Fruit fly (Drosophila melanogaster): ENCODE measurements around the gene jv.

Gene jv

DNA sequence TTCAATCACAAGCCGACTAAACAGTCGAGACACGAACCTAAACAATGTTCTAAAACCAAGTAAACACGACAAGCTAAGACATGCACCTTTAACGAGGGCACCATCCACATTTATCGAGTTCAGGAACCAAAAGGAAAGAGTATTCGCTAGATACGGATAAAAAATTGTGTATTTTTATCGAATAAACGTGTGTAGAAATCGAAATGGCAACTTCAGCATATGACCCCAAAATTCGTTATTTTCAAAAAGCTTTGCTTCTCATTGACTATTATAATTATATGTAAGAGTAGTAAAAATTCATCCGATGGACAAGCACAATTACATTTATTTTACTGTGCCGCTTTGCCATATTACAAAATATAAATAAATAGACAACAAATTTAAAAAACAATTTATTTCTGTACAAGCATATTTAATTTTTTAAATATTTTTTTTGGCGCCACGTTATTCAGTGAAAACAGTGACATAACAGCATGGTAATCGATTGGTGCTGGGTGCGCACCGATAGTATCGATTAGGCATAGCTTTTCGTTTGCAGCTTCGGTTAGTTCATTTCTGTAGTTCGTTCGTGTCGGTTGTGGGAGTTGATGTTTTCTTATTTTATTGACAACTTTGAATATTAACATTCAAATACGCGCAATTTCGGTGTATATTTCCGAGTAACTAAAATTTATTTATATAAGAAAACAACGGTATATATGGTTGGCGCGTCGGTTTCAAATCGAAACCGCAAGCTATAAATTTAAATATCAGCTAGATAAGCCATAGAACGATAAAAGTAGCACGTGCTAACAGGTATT is 38.9 kb downstream of the jv start, which contains the start of gene MCU (continued):
- TF ChIP-seq vri (GFP tag; optimal IDR thresholded peaks at IDR 0.05) (no peak), CG6808 (GFP tag; optimal IDR thresholded peaks at IDR 0.05) (peak; percentile 5), CG3919 (GFP tag; optimal IDR thresholded peaks at IDR 0.05) (no peak), OdsH (GFP tag; optimal IDR thresholded peaks at IDR 0.05) (no peak), CG6792 (GFP tag; optimal IDR thresholded peaks at IDR 0.05) (no peak), Smox (GFP tag; optimal IDR thresholded peaks at IDR 0.05) (peak; percentile 16), CG11294 (GFP tag; IDR thresholded peaks at IDR 0.05) (no peak), CG6163 (GFP tag; IDR thresholded peaks at IDR 0.05) (no peak), CG10669 (GFP tag; optimal IDR thresholded peaks at IDR 0.05) (no peak), fkh (GFP tag; optimal IDR thresholded peaks at IDR 0.05) (peak; percentile 61), Ets96B (tag; optimal IDR thresholded peaks at IDR 0.05) (no peak), fd85E (GFP tag; optimal IDR thresholded peaks at IDR 0.05) (no peak), CG8119 (GFP tag; IDR thresholded peaks at IDR 0.05) (no peak), CG3032 (tag; optimal IDR thresholded peaks at IDR 0.05) (peak; percentile 18), CG31627 (GFP tag; optimal IDR thresholded peaks at IDR 0.05) (no peak), Hr4 (GFP tag; optimal IDR thresholded peaks at IDR 0.05) (no peak), svp (GFP tag) (peak; percentile 63), CG4318 (GFP tag; optimal IDR thresholded peaks at IDR 0.05) (no peak), CG34406 (GFP tag; optimal IDR thresholded peaks at IDR 0.05) (no peak)

DNA sequence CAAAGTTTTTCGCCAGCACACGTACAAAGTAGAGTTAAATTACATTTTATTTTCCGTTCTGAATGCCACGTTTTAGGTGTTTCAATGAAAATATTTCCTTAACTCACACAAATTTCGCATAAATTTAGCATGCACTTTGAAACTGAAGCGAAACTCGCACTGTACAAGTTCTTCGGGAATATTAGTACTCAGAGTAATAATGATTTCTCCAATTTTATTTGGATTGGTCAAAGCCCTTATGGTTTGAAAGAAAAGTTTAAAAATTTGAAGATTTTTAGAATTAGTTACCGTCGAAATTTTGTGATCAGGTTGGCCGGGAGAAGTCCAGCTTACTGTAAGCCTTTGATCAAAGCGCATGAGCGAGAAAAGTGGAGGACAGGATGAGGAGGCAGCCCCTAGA is 58.9 kb downstream of the jv start, which contains the start of gene betaTub65B:
Gene betaTub65B (plus strand): TSS at position 301 of the 400 bp plus-strand sequence.
- TF ChIP-seq Hr39 (GFP tag; optimal IDR thresholded peaks at IDR 0.05), result no peak
- TF ChIP-seq Sox14 (GFP tag; optimal IDR thresholded peaks at IDR 0.05), result no peak
- no peak for TF ChIP-seq CG6163 (GFP tag; IDR thresholded peaks at IDR 0.05)
- TF ChIP-seq CG8632 (GFP tag; optimal IDR thresholded peaks at IDR 0.05), result no peak
- no peak for TF ChIP-seq CG9139 (GFP tag; optimal IDR thresholded peaks at IDR 0.05)
- no peak for TF ChIP-seq spab (GFP tag; optimal IDR thresholded peaks at IDR 0.05)
- TF ChIP-seq topi (GFP tag; optimal IDR thresholded peaks at IDR 0.05), result no peak
- no peak for TF ChIP-seq fd59A (GFP tag; optimal IDR thresholded peaks at IDR 0.05)
- TF ChIP-seq CG32006 (GFP tag; optimal IDR thresholded peaks at IDR 0.05), result no peak
- no peak for TF ChIP-seq CG8319 (GFP tag; optimal IDR thresholded peaks at IDR 0.05)
- TF ChIP-seq CG4318 (GFP tag; optimal IDR thresholded peaks at IDR 0.05), result no peak
- TF ChIP-seq CG16779 (tag; optimal IDR thresholded peaks at IDR 0.05), result no peak
- no peak for TF ChIP-seq CG8119 (GFP tag; IDR thresholded peaks at IDR 0.05)
- no peak for TF ChIP-seq salr (GFP tag; optimal IDR thresholded peaks at IDR 0.05)
- TF ChIP-seq CG15336 (GFP tag; IDR thresholded peaks at IDR 0.05), result no peak
- TF ChIP-seq CG3919 (GFP tag; optimal IDR thresholded peaks at IDR 0.05), result no peak
- TF ChIP-seq lz (GFP tag; optimal IDR thresholded peaks at IDR 0.05), result no peak

DNA sequence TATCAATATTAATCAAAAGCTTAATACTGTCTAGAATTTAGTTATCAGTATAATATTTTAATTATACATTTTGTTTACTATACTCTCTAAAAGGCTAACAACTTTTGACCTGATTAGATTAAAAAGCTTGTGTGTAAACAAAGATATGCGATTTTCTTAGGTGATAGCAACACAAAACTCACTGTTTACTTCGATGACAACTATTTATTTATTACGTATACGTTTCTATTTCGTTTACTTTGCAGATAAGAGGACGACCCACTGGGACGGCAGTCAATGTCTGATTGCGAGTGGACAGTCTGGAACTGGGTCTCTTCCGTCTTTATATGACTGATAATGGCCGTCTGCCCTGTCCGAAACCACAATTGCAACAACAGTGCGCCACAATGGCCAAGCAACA is 66.5 kb downstream of the jv start:
- TF ChIP-seq Blimp-1 (GFP tag; optimal IDR thresholded peaks at IDR 0.05) (no peak), CG4318 (GFP tag; optimal IDR thresholded peaks at IDR 0.05) (no peak), topi (GFP tag; optimal IDR thresholded peaks at IDR 0.05) (no peak), CG6163 (GFP tag; IDR thresholded peaks at IDR 0.05) (0 out of 3 replicates have a peak, but pooled peaks have one; percentile 7), Ets21C (GFP tag; optimal IDR thresholded peaks at IDR 0.05) (no peak), CG15336 (GFP tag; IDR thresholded peaks at IDR 0.05) (0 out of 2 replicates have a peak, but pooled peaks have one; percentile 24), Eip75B (GFP tag; optimal IDR thresholded peaks at IDR 0.05) (no peak), ss (GFP tag; optimal IDR thresholded peaks at IDR 0.05) (no peak), CG8632 (GFP tag; optimal IDR thresholded peaks at IDR 0.05) (no peak), CG6854 (GFP tag; optimal IDR thresholded peaks at IDR 0.05) (no peak), Met (GFP tag; optimal IDR thresholded peaks at IDR 0.05) (no peak), vri (GFP tag; optimal IDR thresholded peaks at IDR 0.05) (peak; percentile 65), Eip78C (GFP tag) (peak; percentile 25), CG16779 (tag; optimal IDR thresholded peaks at IDR 0.05) (peak; percentile 2), fkh (GFP tag; optimal IDR thresholded peaks at IDR 0.05) (peak; percentile 86), CG11294 (GFP tag; IDR thresholded peaks at IDR 0.05) (no peak), Lpt (GFP tag; optimal IDR thresholded peaks at IDR 0.05) (no peak), net (GFP tag; optimal IDR thresholded peaks at IDR 0.05) (no peak)
